Fruit fly (Drosophila melanogaster) whole organism, prepupa: ENCODE results near the gene CG46317.

Experiments
- Blimp-1 ChIP-seq: fragments of 200-800 bp; sonication (Bioruptor generic); optimal IDR thresholded peaks from 3 replicates; lab custom pipeline; 2017; ENCODE audit warnings: missing biosample characterization, missing genetic modification characterization, mild to moderate bottlenecking, moderate library complexity, missing genetic modification reagents
- cyc ChIP-seq: fragments of 200-800 bp; sonication (Bioruptor generic); optimal IDR thresholded peaks from 3 replicates; lab custom pipeline; 2016; ENCODE audit warnings: missing biosample characterization, missing genetic modification characterization

DNA sequence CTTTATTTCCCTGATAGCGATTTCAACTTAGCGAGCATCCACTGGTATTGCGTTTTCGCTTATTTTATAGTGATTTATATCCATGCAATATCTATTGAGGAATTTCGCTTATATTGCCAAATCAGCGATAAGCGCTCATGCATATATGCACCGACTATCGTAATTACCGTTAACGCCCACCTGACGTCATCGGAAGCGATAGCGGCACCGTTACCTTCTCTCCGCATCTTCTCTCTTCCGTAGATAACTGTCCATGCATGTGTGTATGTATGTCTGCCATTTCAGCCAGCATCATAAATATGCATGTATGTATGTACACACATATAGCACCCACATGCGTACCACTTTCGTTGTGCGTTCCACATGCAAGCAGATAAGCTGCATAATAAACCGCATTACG lies 39.8 kb upstream of the CG46317 start:
- no peak for TF ChIP-seq Blimp-1 (GFP tag; lab: Kevin White, UChicago)
- no peak for TF ChIP-seq cyc (GFP tag; lab: Kevin White, UChicago)
